Worm (Caenorhabditis elegans): ENCODE data around the gene Y48G9A.11.

Gene Y48G9A.11

ce11 chrIII:2100842-2101241 is 15.9 kb downstream of the Y48G9A.11 start:
- TF ChIP-seq lin-14 (GFP tag; optimal IDR thresholded peaks at IDR 0.05) (peak; percentile 95), unc-130 (tag; optimal IDR thresholded peaks at IDR 0.05) (no peak), grh-1 (GFP tag; IDR thresholded peaks at IDR 0.05) (peak; percentile 67), ceh-88 (GFP tag; IDR thresholded peaks at IDR 0.05) (no peak; the same call in 1 of the 2 replicates), nhr-19 (GFP tag; conservative IDR thresholded peaks at IDR 0.05) (peak; percentile 67), tbx-2 (tag; optimal IDR thresholded peaks at IDR 0.05) (peak; percentile 79), ceh-90 (tag; optimal IDR thresholded peaks at IDR 0.05) (no peak), C04F5.9 (tag; optimal IDR thresholded peaks at IDR 0.05) (no peak), zag-1 (tag; optimal IDR thresholded peaks at IDR 0.05) (peak; percentile 34), sptf-1 (tag; optimal IDR thresholded peaks at IDR 0.05) (no peak), lin-13 (GFP tag; optimal IDR thresholded peaks at IDR 0.05) (peak; percentile 76), jun-1 (tag; optimal IDR thresholded peaks at IDR 0.05) (peak; percentile 71), unc-86 (tag; optimal IDR thresholded peaks at IDR 0.05) (peak; percentile 83), skn-1 (tag; optimal IDR thresholded peaks at IDR 0.05) (peak; percentile 49), dpl-1 (GFP tag; optimal IDR thresholded peaks at IDR 0.05) (peak; percentile 26 to 66 (median 58)), efl-3 (GFP tag; optimal IDR thresholded peaks at IDR 0.05) (no peak), mab-9 (GFP tag; IDR thresholded peaks at IDR 0.05) (peak; percentile 74), nhr-12 (tag; optimal IDR thresholded peaks at IDR 0.05) (no peak), fkh-8 (tag; optimal IDR thresholded peaks at IDR 0.05) (peak; percentile 58), lin-15B (tag; optimal IDR thresholded peaks at IDR 0.05) (peak; percentile 40), nhr-237 (tag; optimal IDR thresholded peaks at IDR 0.05) (no peak), nhr-76 (tag; optimal IDR thresholded peaks at IDR 0.05) (no peak), nhr-90 (tag; optimal IDR thresholded peaks at IDR 0.05; ENCODE audit: poor library complexity) (peak; percentile 63), blmp-1 (tag; optimal IDR thresholded peaks at IDR 0.05) (no peak), sox-4 (tag; optimal IDR thresholded peaks at IDR 0.05) (no peak), nhr-28 (tag; optimal IDR thresholded peaks at IDR 0.05) (no peak), elt-3 (tag; optimal IDR thresholded peaks at IDR 0.05) (no peak), pqm-1 (tag; optimal IDR thresholded peaks at IDR 0.05) (no peak), aly-2 (tag; optimal IDR thresholded peaks at IDR 0.05) (no peak), nhr-47 (tag; optimal IDR thresholded peaks at IDR 0.05) (peak; percentile 89), efl-1 (optimal IDR thresholded peaks at IDR 0.05) (peak; percentile 81 to 90), efl-1 (GFP tag; optimal IDR thresholded peaks at IDR 0.05 in 1 of 2) (peak; percentile 58 to 94), fkh-10 (GFP tag; optimal IDR thresholded peaks at IDR 0.05) (peak; percentile 93), C16A3.4 (tag; optimal IDR thresholded peaks at IDR 0.05) (peak; percentile 54), pax-3 (tag; optimal IDR thresholded peaks at IDR 0.05) (peak; percentile 30), zip-4 (GFP tag; optimal IDR thresholded peaks at IDR 0.05) (no peak), tlp-1 (tag; optimal IDR thresholded peaks at IDR 0.05) (no peak), sup-37 (GFP tag; optimal IDR thresholded peaks at IDR 0.05) (peak; percentile 43), ztf-11 (tag; optimal IDR thresholded peaks at IDR 0.05) (peak in 1 of 2 experiments; percentile 54), nhr-85 (tag) (peak; percentile 91), hpl-2 (GFP tag; optimal IDR thresholded peaks at IDR 0.05) (no peak), aha-1 (tag; optimal IDR thresholded peaks at IDR 0.05) (no peak), dsc-1 (tag; optimal IDR thresholded peaks at IDR 0.05) (peak; percentile 59), ces-1 (GFP tag; optimal IDR thresholded peaks at IDR 0.05) (peak; percentile 86), ceh-82 (tag; optimal IDR thresholded peaks at IDR 0.05) (peak; percentile 56 to 74 (median 60)), alr-1 (tag; optimal IDR thresholded peaks at IDR 0.05; ENCODE audit: borderline replicate concordance) (no peak), mep-1 (tag; optimal IDR thresholded peaks at IDR 0.05) (peak; percentile 73), ama-1 (optimal IDR thresholded peaks at IDR 0.05) (no peak), nhr-71 (tag; optimal IDR thresholded peaks at IDR 0.05) (peak; percentile 92), unc-98 (GFP tag; IDR thresholded peaks at IDR 0.05) (no peak), nhr-20 (tag; optimal IDR thresholded peaks at IDR 0.05) (peak; percentile 61), hlh-4 (tag; optimal IDR thresholded peaks at IDR 0.05) (no peak), ceh-63 (GFP tag; optimal IDR thresholded peaks at IDR 0.05) (no peak), isw-1 (GFP tag; IDR thresholded peaks at IDR 0.05) (peak; percentile 43)

All from whole organism, L1 larva.